Worm (Caenorhabditis elegans): ENCODE measurements around the gene cht-3.

cht-3 gene

DNA sequence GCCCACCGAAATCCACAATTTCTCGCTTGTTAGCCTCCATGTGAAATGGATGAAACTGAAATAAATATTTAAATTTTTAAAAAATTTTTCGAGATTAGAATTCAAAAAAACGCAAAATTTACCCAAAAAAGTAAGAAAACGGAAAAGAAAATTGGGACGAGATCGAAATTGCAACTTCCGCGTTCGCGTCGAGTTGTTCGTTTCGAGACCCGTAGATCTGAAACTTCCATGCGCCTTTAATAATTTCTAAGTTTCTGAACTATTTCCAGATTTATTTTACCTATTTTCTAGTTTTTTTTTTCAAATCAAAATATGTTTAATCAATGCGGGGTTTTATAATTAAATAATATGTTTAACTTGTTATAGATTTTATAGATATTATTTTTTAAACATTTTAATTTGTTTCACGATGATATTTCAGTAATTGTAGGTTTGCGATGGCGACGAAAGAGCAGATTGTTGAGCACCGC, 26.3 kb upstream of the cht-3 start, which contains the start of the genes pgl-1 and him-3:
Gene pgl-1 (minus strand): TSS at position 230 of the 470 bp plus-strand sequence.
Gene him-3 (plus strand): TSS at position 420 of the 470 bp plus-strand sequence.
- no peak for TF ChIP-seq daf-12 (tag; optimal IDR thresholded peaks at IDR 0.05)
- TF ChIP-seq R02D3.7 (tag; optimal IDR thresholded peaks at IDR 0.05): no peak
- TF ChIP-seq lsy-12 (tag; optimal IDR thresholded peaks at IDR 0.05): no peak
- TF ChIP-seq egl-5 (tag; optimal IDR thresholded peaks at IDR 0.05): no peak
- no peak for TF ChIP-seq elt-3 (tag; optimal IDR thresholded peaks at IDR 0.05)
- no peak for TF ChIP-seq unc-62 (GFP tag; optimal IDR thresholded peaks at IDR 0.05)
- no peak for TF ChIP-seq ZK546.5 (tag; optimal IDR thresholded peaks at IDR 0.05)
- TF ChIP-seq eor-1 (tag; optimal IDR thresholded peaks at IDR 0.05): no peak
- no peak for TF ChIP-seq nhr-237 (tag; optimal IDR thresholded peaks at IDR 0.05)
- TF ChIP-seq jun-1 (tag; optimal IDR thresholded peaks at IDR 0.05): no peak
- no peak for TF ChIP-seq skn-1 (tag; optimal IDR thresholded peaks at IDR 0.05)
- no peak for TF ChIP-seq ztf-11 (tag; optimal IDR thresholded peaks at IDR 0.05)
- TF ChIP-seq snpc-4 (tag; optimal IDR thresholded peaks at IDR 0.05): no peak
- TF ChIP-seq mml-1 (tag; optimal IDR thresholded peaks at IDR 0.05): no peak
- no peak for TF ChIP-seq lin-15B (tag; optimal IDR thresholded peaks at IDR 0.05)
- no peak for TF ChIP-seq ztf-4 (tag; optimal IDR thresholded peaks at IDR 0.05)
- TF ChIP-seq sea-2 (GFP tag; optimal IDR thresholded peaks at IDR 0.05): no peak
- no peak for TF ChIP-seq ceh-28 (tag; optimal IDR thresholded peaks at IDR 0.05)
- no peak for TF ChIP-seq ceh-16 (tag; optimal IDR thresholded peaks at IDR 0.05)
- no peak for TF ChIP-seq pha-4 (tag; optimal IDR thresholded peaks at IDR 0.05)

DNA sequence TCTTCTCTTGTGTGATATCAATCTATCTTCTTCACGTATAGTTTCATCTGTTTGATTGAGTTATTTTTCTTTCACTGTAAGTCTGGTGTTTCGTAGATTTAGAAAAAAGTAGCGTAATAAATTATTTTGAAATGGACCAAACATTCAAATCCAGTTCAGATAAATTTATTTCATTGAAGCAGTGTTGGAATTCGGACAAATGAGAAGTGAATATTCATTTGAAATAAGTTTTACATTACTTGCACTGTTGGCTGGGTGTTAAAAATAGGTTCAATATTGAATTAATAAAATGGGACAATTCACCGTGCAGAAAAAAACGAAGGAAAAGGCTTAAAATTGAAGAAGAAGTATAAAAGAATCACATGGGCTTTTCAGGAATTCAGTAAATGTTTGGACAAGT, 24.8 kb upstream of the cht-3 start:
- TF ChIP-seq eor-1 (tag; optimal IDR thresholded peaks at IDR 0.05) (no peak), nhr-76 (tag; optimal IDR thresholded peaks at IDR 0.05) (no peak), unc-62 (GFP tag; optimal IDR thresholded peaks at IDR 0.05) (no peak), nhr-237 (tag; optimal IDR thresholded peaks at IDR 0.05) (no peak), daf-12 (tag; optimal IDR thresholded peaks at IDR 0.05) (no peak), elt-3 (tag; optimal IDR thresholded peaks at IDR 0.05) (no peak), lin-15B (tag; optimal IDR thresholded peaks at IDR 0.05) (no peak), mdl-1 (tag; optimal IDR thresholded peaks at IDR 0.05) (no peak), hmg-11 (tag; optimal IDR thresholded peaks at IDR 0.05) (no peak), fkh-2 (tag; optimal IDR thresholded peaks at IDR 0.05) (no peak), zag-1 (tag; optimal IDR thresholded peaks at IDR 0.05) (no peak), mml-1 (tag; optimal IDR thresholded peaks at IDR 0.05) (no peak), elt-2 (tag; optimal IDR thresholded peaks at IDR 0.05) (no peak), lsy-12 (tag; optimal IDR thresholded peaks at IDR 0.05) (no peak)

DNA sequence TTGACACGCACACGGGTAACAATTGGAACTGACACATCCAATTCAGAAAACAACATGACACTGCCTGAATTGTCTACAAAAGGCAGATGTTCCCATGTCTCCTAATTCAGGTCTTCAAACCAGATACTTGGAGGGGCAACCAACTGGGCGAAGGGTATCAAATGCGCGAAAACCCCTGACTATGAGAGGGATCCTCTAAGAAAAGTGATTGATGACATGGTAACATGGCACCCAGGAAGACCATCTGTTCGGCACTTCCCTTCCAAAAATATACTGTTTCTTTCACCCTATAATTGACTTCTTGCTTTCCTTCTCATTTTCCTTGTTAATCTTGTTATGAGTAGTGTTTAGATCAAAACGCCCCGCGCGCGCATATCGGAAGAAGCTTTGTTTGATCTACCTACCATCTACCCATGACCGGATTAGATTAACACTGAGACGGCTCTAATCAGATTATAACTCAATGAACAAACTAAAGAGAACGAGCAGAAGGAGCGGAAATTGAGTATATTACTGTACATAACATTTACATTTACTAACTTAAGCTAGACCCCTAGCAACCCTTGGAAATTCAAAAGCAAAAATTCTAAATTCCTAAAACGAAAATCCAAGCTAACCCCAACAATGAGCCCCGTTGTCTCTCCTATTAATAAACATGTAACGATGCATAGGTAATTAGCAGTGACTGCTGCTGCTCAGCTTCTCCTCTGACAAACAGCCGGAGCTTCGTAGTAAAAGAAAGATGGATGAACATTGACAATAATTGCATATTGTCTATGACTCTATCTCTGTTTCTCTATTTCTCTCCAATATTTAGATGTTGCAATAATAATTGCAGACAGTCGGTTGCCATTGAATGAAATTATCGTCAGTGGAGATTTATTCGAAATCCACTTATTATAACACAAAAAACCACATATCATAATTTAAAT, 18.7 kb upstream of the cht-3 start:
- TF ChIP-seq nfya-1 (tag; optimal IDR thresholded peaks at IDR 0.05; ENCODE audit: insufficient read depth): no peak
- no peak for TF ChIP-seq egl-27 (tag; optimal IDR thresholded peaks at IDR 0.05)
- TF ChIP-seq nhr-28 (tag; optimal IDR thresholded peaks at IDR 0.05): no peak
- no peak for TF ChIP-seq pha-4 (tag; optimal IDR thresholded peaks at IDR 0.05)
- TF ChIP-seq elt-2 (tag; optimal IDR thresholded peaks at IDR 0.05): no peak
- TF ChIP-seq tbx-2 (tag; optimal IDR thresholded peaks at IDR 0.05): no peak
- no peak for TF ChIP-seq nhr-43 (tag; optimal IDR thresholded peaks at IDR 0.05; ENCODE audit: poor library complexity, severe bottlenecking)

DNA sequence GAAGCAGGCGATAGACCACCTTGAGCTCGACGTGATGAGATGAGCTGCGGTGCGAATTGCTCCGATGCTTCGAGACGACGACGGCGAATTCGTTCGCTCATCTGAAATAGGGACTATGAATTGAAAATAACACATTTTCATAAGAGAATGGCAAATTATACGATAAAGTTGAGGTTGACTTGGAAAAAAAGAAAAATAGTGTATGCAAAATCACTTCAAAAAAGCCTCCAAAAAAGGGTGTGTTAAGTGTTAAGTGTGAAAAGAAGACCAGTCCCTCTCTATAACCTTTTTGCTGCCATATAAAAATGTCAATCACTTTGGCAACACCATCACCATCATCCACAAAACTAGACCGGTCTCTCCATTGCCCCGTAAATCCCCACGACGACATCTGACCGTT, 16.6 kb upstream of the cht-3 start, which contains the start of gene prkl-1:
Gene prkl-1 (minus strand): TSS at position 101 of the 400 bp plus-strand sequence.
- TF ChIP-seq lin-15B (tag; optimal IDR thresholded peaks at IDR 0.05) (no peak), nhr-67 (tag; optimal IDR thresholded peaks at IDR 0.05) (no peak), hmg-11 (tag; optimal IDR thresholded peaks at IDR 0.05) (no peak), aly-2 (tag; optimal IDR thresholded peaks at IDR 0.05) (no peak), lin-39 (tag; optimal IDR thresholded peaks at IDR 0.05) (no peak), nhr-76 (tag; optimal IDR thresholded peaks at IDR 0.05) (no peak), unc-62 (GFP tag; optimal IDR thresholded peaks at IDR 0.05) (no peak), nhr-11 (tag; optimal IDR thresholded peaks at IDR 0.05) (no peak), egl-5 (tag; optimal IDR thresholded peaks at IDR 0.05) (no peak), tbx-2 (tag; optimal IDR thresholded peaks at IDR 0.05) (no peak), snpc-4 (tag; optimal IDR thresholded peaks at IDR 0.05) (no peak), elt-3 (tag; optimal IDR thresholded peaks at IDR 0.05) (no peak), nfya-1 (tag; optimal IDR thresholded peaks at IDR 0.05; ENCODE audit: insufficient read depth) (no peak), ceh-16 (tag; optimal IDR thresholded peaks at IDR 0.05) (no peak), ZK546.5 (tag; optimal IDR thresholded peaks at IDR 0.05) (no peak), lsy-12 (tag; optimal IDR thresholded peaks at IDR 0.05) (no peak), fos-1 (tag; optimal IDR thresholded peaks at IDR 0.05) (no peak), ztf-11 (tag; optimal IDR thresholded peaks at IDR 0.05) (no peak), R02D3.7 (tag; optimal IDR thresholded peaks at IDR 0.05) (no peak)

Data from whole organism, L3 larva.